Worm (Caenorhabditis elegans): ENCODE measurements around the gene tbc-6.
A peak's percentile ranks its signal among the peaks of the same experiment; 100 is the strongest.

tbc-6 gene

DNA sequence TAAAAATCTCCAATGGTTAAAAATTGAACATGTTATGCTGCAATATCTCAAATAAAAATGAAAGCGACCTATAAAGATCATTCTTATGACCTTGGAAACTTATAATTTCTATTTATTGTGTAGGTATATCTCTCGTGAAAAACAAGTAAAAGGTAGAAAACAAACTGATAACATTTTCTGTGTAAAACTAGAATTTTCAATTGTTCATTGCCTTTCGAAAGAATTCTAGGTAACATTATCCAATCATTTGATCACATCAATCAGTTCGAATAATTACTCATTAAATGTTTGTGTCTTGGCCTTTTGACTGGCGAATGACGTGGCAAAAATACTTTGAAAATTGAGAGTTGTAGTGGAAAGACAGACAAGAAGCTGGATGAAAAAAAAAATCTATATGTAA is 30.0 kb downstream of the tbc-6 start:
- no peak for TF ChIP-seq nhr-237 (tag; optimal IDR thresholded peaks at IDR 0.05)
- no peak for TF ChIP-seq elt-2 (tag; optimal IDR thresholded peaks at IDR 0.05)
- TF ChIP-seq rnt-1 (tag; optimal IDR thresholded peaks at IDR 0.05) = no peak
- TF ChIP-seq ceh-63 (GFP tag; optimal IDR thresholded peaks at IDR 0.05) = no peak
- no peak for TF ChIP-seq ceh-8 (GFP tag; optimal IDR thresholded peaks at IDR 0.05)
- no peak for TF ChIP-seq egl-27 (tag; optimal IDR thresholded peaks at IDR 0.05)
- TF ChIP-seq nhr-84 (tag; optimal IDR thresholded peaks at IDR 0.05) = no peak
- TF ChIP-seq fkh-8 (tag; optimal IDR thresholded peaks at IDR 0.05) = no peak
- TF ChIP-seq unc-86 (tag; optimal IDR thresholded peaks at IDR 0.05) = no peak
- no peak for TF ChIP-seq swsn-7 (tag; optimal IDR thresholded peaks at IDR 0.05)
- TF ChIP-seq mdl-1 (tag; optimal IDR thresholded peaks at IDR 0.05) = no peak
- TF ChIP-seq fkh-4 (tag; optimal IDR thresholded peaks at IDR 0.05; ENCODE audit: borderline replicate concordance) = no peak
- TF ChIP-seq nhr-76 (tag; optimal IDR thresholded peaks at IDR 0.05) = no peak
- no peak for TF ChIP-seq nhr-47 (tag; optimal IDR thresholded peaks at IDR 0.05)
- TF ChIP-seq dsc-1 (tag; optimal IDR thresholded peaks at IDR 0.05) = no peak
- TF ChIP-seq efl-3 (GFP tag; optimal IDR thresholded peaks at IDR 0.05) = no peak
- no peak for TF ChIP-seq snpc-4 (tag; optimal IDR thresholded peaks at IDR 0.05)
- no peak for TF ChIP-seq lin-15B (tag; optimal IDR thresholded peaks at IDR 0.05)
- no peak for TF ChIP-seq sox-4 (tag; optimal IDR thresholded peaks at IDR 0.05)
- no peak for TF ChIP-seq Y116A8C.19 (tag; optimal IDR thresholded peaks at IDR 0.05; ENCODE audit: borderline replicate concordance)
- no peak for TF ChIP-seq ceh-90 (tag; optimal IDR thresholded peaks at IDR 0.05)
- TF ChIP-seq hlh-17 (GFP tag; optimal IDR thresholded peaks at IDR 0.05; ENCODE audit: borderline replicate concordance) = no peak
- TF ChIP-seq blmp-1 (tag; optimal IDR thresholded peaks at IDR 0.05) = peak; percentile 37
- peak; percentile 29 for TF ChIP-seq lin-14 (GFP tag; optimal IDR thresholded peaks at IDR 0.05)
- no peak for TF ChIP-seq alr-1 (tag; optimal IDR thresholded peaks at IDR 0.05; ENCODE audit: borderline replicate concordance)
- no peak for TF ChIP-seq hpl-2 (GFP tag; optimal IDR thresholded peaks at IDR 0.05)
- no peak for TF ChIP-seq ceh-88 (GFP tag; IDR thresholded peaks at IDR 0.05)
- no peak for TF ChIP-seq ets-5 (GFP tag; IDR thresholded peaks at IDR 0.05)
- no peak for TF ChIP-seq F16B12.6 (tag; optimal IDR thresholded peaks at IDR 0.05)
- no peak for TF ChIP-seq zag-1 (tag; optimal IDR thresholded peaks at IDR 0.05)
- no peak for TF ChIP-seq unc-62 (GFP tag; optimal IDR thresholded peaks at IDR 0.05)
- peak; percentile 78 for TF ChIP-seq nhr-85 (tag)
- no peak for TF ChIP-seq lir-3 (tag; optimal IDR thresholded peaks at IDR 0.05; ENCODE audit: poor library complexity)
- peak; percentile 22 for TF ChIP-seq nhr-71 (tag; optimal IDR thresholded peaks at IDR 0.05)
- no peak for TF ChIP-seq dpl-1 (GFP tag; optimal IDR thresholded peaks at IDR 0.05)
- TF ChIP-seq snu-23 (GFP tag; optimal IDR thresholded peaks at IDR 0.05) = no peak
- TF ChIP-seq zip-4 (GFP tag; optimal IDR thresholded peaks at IDR 0.05) = no peak
- TF ChIP-seq mep-1 (tag; optimal IDR thresholded peaks at IDR 0.05) = no peak
- no peak for TF ChIP-seq nhr-19 (GFP tag; conservative IDR thresholded peaks at IDR 0.05)
- peak in 1 of 6 experiments; percentile 55 for TF ChIP-seq elt-3 (tag; optimal IDR thresholded peaks at IDR 0.05)
- TF ChIP-seq mef-2 (tag; optimal IDR thresholded peaks at IDR 0.05) = no peak
- no peak for TF ChIP-seq ces-1 (GFP tag; optimal IDR thresholded peaks at IDR 0.05)
- TF ChIP-seq vab-15 (tag; optimal IDR thresholded peaks at IDR 0.05) = peak; percentile 62
- TF ChIP-seq aly-2 (tag; optimal IDR thresholded peaks at IDR 0.05) = no peak
- TF ChIP-seq unc-130 (tag; optimal IDR thresholded peaks at IDR 0.05) = no peak
- TF ChIP-seq sup-37 (GFP tag; optimal IDR thresholded peaks at IDR 0.05) = no peak
- TF ChIP-seq nhr-20 (tag; optimal IDR thresholded peaks at IDR 0.05) = peak; percentile 14
- TF ChIP-seq irx-1 (tag; optimal IDR thresholded peaks at IDR 0.05) = no peak
- no peak for TF ChIP-seq egl-13 (tag; optimal IDR thresholded peaks at IDR 0.05)
- no peak for TF ChIP-seq unc-30 (tag; optimal IDR thresholded peaks at IDR 0.05)
- TF ChIP-seq sptf-1 (tag; optimal IDR thresholded peaks at IDR 0.05) = no peak
- no peak for TF ChIP-seq lin-35 (GFP tag; optimal IDR thresholded peaks at IDR 0.05)
- no peak for TF ChIP-seq nhr-11 (tag; optimal IDR thresholded peaks at IDR 0.05)

Data from whole organism, L1 larva.